Worm (Caenorhabditis elegans) whole organism, L2 larva: Measurements from ENCODE around the gene F56F11.4.
A peak's percentile ranks its signal among the peaks of the same experiment; 100 is the strongest.

Source experiments
- C34F6.9 ChIP-seq: fragments of 150-350 bp; optimal IDR thresholded peaks from 2 replicates; lab custom pipeline; 2014; ENCODE audit warnings: missing biosample characterization, missing genetic modification characterization
- F13H6.1 ChIP-seq: sonication (generic microtip); optimal IDR thresholded peaks from 2 replicates; lab custom pipeline; 2016; ENCODE audit warnings: missing genetic modification characterization, missing compliant biosample characterization
- R02D3.7 ChIP-seq: fragments of 150-350 bp; optimal IDR thresholded peaks from 2 replicates; lab custom pipeline; 2014; ENCODE audit warnings: missing biosample characterization, missing genetic modification characterization
- Y55F3AM.14 ChIP-seq: fragments of 200-800 bp; sonication (Bioruptor generic); optimal IDR thresholded peaks from 2 replicates; lab custom pipeline; 2018; ENCODE audit warnings: mild to moderate bottlenecking, missing genetic modification characterization, missing compliant biosample characterization
- ZK546.5 ChIP-seq: sonication (generic microtip); optimal IDR thresholded peaks from 2 replicates; lab custom pipeline; 2017; ENCODE audit warnings: missing biosample characterization, missing genetic modification characterization
- alr-1 ChIP-seq: fragments of 150-350 bp; optimal IDR thresholded peaks from 2 replicates; lab custom pipeline; 2014; ENCODE audit warnings: missing biosample characterization, missing genetic modification characterization
- aly-2 ChIP-seq: fragments of 150-350 bp; optimal IDR thresholded peaks from 2 replicates; lab custom pipeline; 2014; ENCODE audit warnings: missing biosample characterization, missing genetic modification characterization
- ama-1 ChIP-seq: fragments of 150-350 bp; optimal IDR thresholded peaks from 2 replicates; lab custom pipeline; 2018; ENCODE audit warnings: inconsistent platforms
- blmp-1 ChIP-seq: sonication (generic microtip); optimal IDR thresholded peaks from 2 replicates; lab custom pipeline; 2017; ENCODE audit warnings: missing genetic modification characterization, mild to moderate bottlenecking, missing compliant biosample characterization, antibody characterized with exemption, moderate library complexity; ENCODE audit not compliant: insufficient read depth
- ceh-82 ChIP-seq: fragments of 150-350 bp; optimal IDR thresholded peaks from 2 replicates; lab custom pipeline; 2014; ENCODE audit warnings: missing biosample characterization, missing genetic modification characterization
- dmd-4 ChIP-seq: sonication (generic microtip); optimal IDR thresholded peaks from 2 replicates; lab custom pipeline; 2017; ENCODE audit warnings: missing biosample characterization, missing genetic modification characterization
- egl-27 ChIP-seq: sonication (generic microtip); optimal IDR thresholded peaks from 3 replicates; lab custom pipeline; 2017; ENCODE audit warnings: missing biosample characterization, missing genetic modification reagents, missing genetic modification characterization
- elt-1 ChIP-seq: fragments of 150-350 bp; optimal IDR thresholded peaks from 2 replicates; lab custom pipeline; 2014; ENCODE audit warnings: missing biosample characterization, missing genetic modification characterization
- fos-1 ChIP-seq: fragments of 150-350 bp; optimal IDR thresholded peaks from 2 replicates; lab custom pipeline; 2014; ENCODE audit warnings: missing biosample characterization, missing genetic modification characterization
- gmeb-1 ChIP-seq: fragments of 150-350 bp; optimal IDR thresholded peaks from 2 replicates; lab custom pipeline; 2014; ENCODE audit warnings: missing biosample characterization, missing genetic modification characterization
- lin-13 ChIP-seq: fragments of 150-350 bp; optimal IDR thresholded peaks from 2 replicates; lab custom pipeline; 2014; ENCODE audit warnings: missing biosample characterization, missing genetic modification reagents, missing genetic modification characterization
- lin-39 ChIP-seq: fragments of 150-350 bp; optimal IDR thresholded peaks from 2 replicates; lab custom pipeline; 2014; ENCODE audit warnings: missing biosample characterization, missing genetic modification reagents, missing genetic modification characterization
- lsy-2 ChIP-seq, 2 experiments: fragments of 150-350 bp in 1 of 2; sonication (generic microtip) in 1 of 2; optimal IDR thresholded peaks; 2 replicates each; lab custom pipeline; 2014 to 2017; ENCODE audit warnings: missing biosample characterization in 2 of 2, missing genetic modification characterization in 2 of 2
- mdl-1 ChIP-seq, 2 experiments: fragments of 150-350 bp in 1 of 2; sonication (generic microtip) in 1 of 2; optimal IDR thresholded peaks; 2 replicates each; lab custom pipeline; 2017; ENCODE audit warnings: missing biosample characterization in 2 of 2, missing genetic modification characterization in 2 of 2
- nhr-11 ChIP-seq: fragments of 150-350 bp; optimal IDR thresholded peaks from 2 replicates; lab custom pipeline; 2014; ENCODE audit warnings: missing biosample characterization, missing genetic modification characterization
- nhr-12 ChIP-seq: fragments of 150-350 bp; optimal IDR thresholded peaks from 2 replicates; lab custom pipeline; 2014; ENCODE audit warnings: missing biosample characterization, missing genetic modification characterization
- nhr-21 ChIP-seq: fragments of 150-350 bp; optimal IDR thresholded peaks from 2 replicates; lab custom pipeline; 2014; ENCODE audit warnings: missing biosample characterization, missing genetic modification characterization
- nhr-23 ChIP-seq: fragments of 150-350 bp; optimal IDR thresholded peaks from 2 replicates; lab custom pipeline; 2014; ENCODE audit warnings: missing biosample characterization, missing genetic modification reagents, missing genetic modification characterization
- nhr-237 ChIP-seq: fragments of 150-350 bp; optimal IDR thresholded peaks from 2 replicates; lab custom pipeline; 2014; ENCODE audit warnings: missing biosample characterization, missing genetic modification characterization
- nhr-25 ChIP-seq: fragments of 150-350 bp; sonication (generic microtip); optimal IDR thresholded peaks from 3 replicates; lab custom pipeline; 2014; ENCODE audit warnings: missing biosample characterization, missing genetic modification characterization
- nhr-6 ChIP-seq: fragments of 150-350 bp; optimal IDR thresholded peaks from 2 replicates; lab custom pipeline; 2014; ENCODE audit warnings: missing biosample characterization, missing genetic modification characterization
- nhr-77 ChIP-seq: fragments of 150-350 bp; optimal IDR thresholded peaks from 2 replicates; lab custom pipeline; 2014; ENCODE audit warnings: missing biosample characterization, missing genetic modification characterization
- peb-1 ChIP-seq: fragments of 150-350 bp; optimal IDR thresholded peaks from 2 replicates; lab custom pipeline; 2014; ENCODE audit warnings: missing biosample characterization, missing genetic modification characterization
- sem-4 ChIP-seq: fragments of 150-350 bp; optimal IDR thresholded peaks from 2 replicates; lab custom pipeline; 2014; ENCODE audit warnings: missing biosample characterization, missing genetic modification reagents, missing genetic modification characterization
- skn-1 ChIP-seq: sonication (generic microtip); optimal IDR thresholded peaks from 2 replicates; lab custom pipeline; 2017; ENCODE audit warnings: missing biosample characterization, missing genetic modification characterization
- sma-3 ChIP-seq: sonication (generic microtip); optimal IDR thresholded peaks from 2 replicates; lab custom pipeline; 2016; ENCODE audit warnings: missing genetic modification reagents, missing genetic modification characterization, missing compliant biosample characterization
- snpc-4 ChIP-seq: fragments of 150-350 bp; optimal IDR thresholded peaks from 2 replicates; lab custom pipeline; 2014; ENCODE audit warnings: missing biosample characterization, missing genetic modification characterization
- unc-55 ChIP-seq: fragments of 150-350 bp; sonication (generic microtip); optimal IDR thresholded peaks from 3 replicates; lab custom pipeline; 2014; ENCODE audit warnings: missing biosample characterization, missing genetic modification reagents, missing genetic modification characterization
- unc-62 ChIP-seq: fragments of 150-350 bp; optimal IDR thresholded peaks from 2 replicates; lab custom pipeline; 2014; ENCODE audit warnings: missing biosample characterization, missing genetic modification reagents, missing genetic modification characterization
- zag-1 ChIP-seq: fragments of 150-350 bp; optimal IDR thresholded peaks from 2 replicates; lab custom pipeline; 2014; ENCODE audit warnings: missing biosample characterization, missing genetic modification characterization
- ztf-11 ChIP-seq: sonication (generic microtip); optimal IDR thresholded peaks from 2 replicates; lab custom pipeline; 2017; ENCODE audit warnings: missing biosample characterization, missing genetic modification characterization
- ztf-4 ChIP-seq: fragments of 150-350 bp; optimal IDR thresholded peaks from 2 replicates; lab custom pipeline; 2014; ENCODE audit warnings: missing biosample characterization, missing genetic modification characterization

F56F11.4 gene

DNA sequence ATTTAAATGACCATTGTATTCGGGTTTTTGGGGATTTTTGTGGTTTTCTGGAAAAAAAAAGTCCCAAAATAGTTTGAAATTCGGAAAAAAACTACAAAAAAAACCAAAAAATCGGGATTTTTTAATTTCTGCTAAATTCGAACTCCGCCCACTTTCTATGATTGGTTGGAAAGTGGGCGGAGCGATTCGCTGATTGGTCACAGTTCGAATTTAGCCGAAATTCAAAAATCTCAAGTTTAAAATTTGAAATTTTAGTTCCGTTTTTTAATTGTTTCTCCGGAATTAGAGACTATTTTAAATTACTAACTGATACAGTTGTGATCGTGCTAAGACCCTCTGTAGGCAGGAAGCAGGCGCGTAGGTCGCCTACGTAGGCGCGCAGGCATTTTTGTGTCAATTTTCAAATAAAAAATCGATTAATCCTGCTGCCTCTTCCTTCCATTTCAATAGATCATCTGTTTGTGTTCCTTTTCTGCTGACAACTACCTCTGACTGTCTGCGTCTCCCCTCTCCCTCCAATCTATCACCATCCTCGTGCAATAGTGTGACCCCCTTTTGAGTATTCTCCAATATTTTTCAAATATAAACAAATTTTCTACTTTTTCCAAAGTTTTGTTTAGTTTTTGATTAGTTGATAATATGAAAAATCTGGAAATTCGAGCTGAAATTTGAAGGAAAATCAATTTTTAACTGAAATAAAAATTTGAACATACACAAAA lies 39.7 kb upstream of the F56F11.4 start:
- TF ChIP-seq lsy-2 (tag; optimal IDR thresholded peaks at IDR 0.05; lab: Kevin White, UChicago) (peak in 1 of 2 experiments; percentile 13), peb-1 (no peak), lin-39 (no peak)

DNA sequence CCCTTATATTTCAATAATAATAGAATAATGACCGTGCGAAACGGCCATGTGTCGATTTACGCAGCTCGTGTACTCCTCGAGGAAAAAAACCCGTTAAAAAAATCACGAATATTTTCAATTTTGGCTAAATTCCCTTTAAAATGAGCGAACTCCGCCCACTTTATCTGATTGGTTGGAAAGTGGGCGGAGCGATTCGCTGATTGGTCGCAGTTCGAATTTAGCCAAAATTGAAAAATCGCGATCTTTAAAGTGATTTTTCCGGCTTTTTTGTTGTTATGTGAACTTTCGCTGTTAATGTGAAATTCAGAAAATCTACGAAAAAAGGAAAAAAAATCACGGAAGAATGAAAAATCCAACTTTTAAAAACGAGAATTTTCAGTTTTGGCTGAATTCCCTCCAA lies 38.2 kb upstream of the F56F11.4 start:
- TF ChIP-seq zag-1 (tag; lab: Kevin White, UChicago) (no peak), lin-13 (no peak), egl-27 (tag; lab: Kevin White, UChicago) (no peak), nhr-21 (no peak), elt-1 (tag; lab: Kevin White, UChicago) (no peak), alr-1 (no peak), lsy-2 (tag; optimal IDR thresholded peaks at IDR 0.05; lab: Kevin White, UChicago) (no peak), R02D3.7 (no peak), nhr-77 (tag; lab: Kevin White, UChicago) (no peak), ztf-4 (tag; lab: Kevin White, UChicago) (no peak), sma-3 (GFP tag; lab: Kevin White, UChicago) (no peak), fos-1 (no peak), snpc-4 (tag; lab: Kevin White, UChicago) (no peak)

DNA sequence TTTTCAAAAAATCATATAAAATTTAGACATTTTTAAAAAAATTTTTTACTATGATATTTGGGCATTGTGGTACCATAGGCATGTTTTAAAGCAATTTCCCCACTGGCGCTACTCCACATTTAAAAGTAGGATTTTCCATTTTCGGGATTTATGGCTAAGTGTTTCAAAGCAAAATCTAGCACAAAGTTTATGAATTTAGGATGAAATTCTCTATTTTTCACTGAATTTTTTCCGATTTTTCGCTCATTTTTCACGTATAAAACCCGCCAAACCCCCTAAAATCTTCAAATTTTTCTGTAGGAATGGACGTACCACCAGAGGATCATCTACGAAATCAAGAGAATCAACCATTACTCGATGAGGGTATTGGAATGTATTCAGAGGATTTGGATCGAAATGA lies 37.0 kb upstream of the F56F11.4 start, which contains the start of gene pipp-4P:
pipp-4P (plus strand) TSS at position 301 of the 400 bp plus-strand sequence.
- TF ChIP-seq skn-1 (tag; lab: Kevin White, UChicago) (no peak), ZK546.5 (tag; lab: Kevin White, UChicago) (no peak), unc-62 (no peak), blmp-1 (tag; lab: Kevin White, UChicago) (no peak), C34F6.9 (tag; lab: Kevin White, UChicago) (no peak), sma-3 (GFP tag; lab: Kevin White, UChicago) (no peak), nhr-25 (tag; lab: Kevin White, UChicago) (no peak), nhr-6 (tag; lab: Kevin White, UChicago) (no peak), mdl-1 (tag; optimal IDR thresholded peaks at IDR 0.05; lab: Kevin White, UChicago) (no peak), ceh-82 (tag; lab: Kevin White, UChicago) (no peak), Y55F3AM.14 (no peak), lin-13 (no peak), nhr-11 (tag; lab: Kevin White, UChicago) (no peak), R02D3.7 (no peak), ama-1 (lab: Kevin White, UChicago) (no peak), F13H6.1 (tag; lab: Kevin White, UChicago) (no peak), egl-27 (tag; lab: Kevin White, UChicago) (no peak), peb-1 (no peak)

DNA sequence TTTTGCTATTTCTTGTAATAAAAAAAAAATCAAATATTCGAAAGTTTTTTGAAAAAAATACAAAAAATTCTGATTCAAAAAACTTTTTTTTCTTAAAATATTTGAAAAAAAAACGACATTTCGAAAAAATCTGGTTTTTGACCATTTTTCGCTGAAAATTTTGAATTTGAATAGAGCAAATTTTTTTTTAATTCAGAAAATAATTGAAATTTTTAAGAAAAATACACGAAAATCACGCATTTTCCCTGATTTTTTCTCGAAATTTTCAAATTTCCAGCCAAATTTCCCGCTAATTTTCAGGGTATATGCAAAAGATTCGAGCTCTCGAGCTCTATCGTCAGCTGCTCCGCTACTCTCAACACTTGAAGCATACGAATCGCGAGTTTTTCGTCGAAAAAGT lies 29.3 kb upstream of the F56F11.4 start, which contains the start of gene Y71H2AM.1:
Y71H2AM.1 (plus strand) TSS at position 301 of the 400 bp plus-strand sequence.
- TF ChIP-seq sem-4 (tag; lab: Kevin White, UChicago) (no peak), nhr-21 (no peak), lsy-2 (tag; optimal IDR thresholded peaks at IDR 0.05; lab: Kevin White, UChicago) (no peak), aly-2 (tag; lab: Kevin White, UChicago) (no peak), ama-1 (lab: Kevin White, UChicago) (no peak), lin-39 (no peak), nhr-25 (tag; lab: Kevin White, UChicago) (no peak), elt-1 (tag; lab: Kevin White, UChicago) (no peak), alr-1 (no peak), nhr-12 (no peak), egl-27 (tag; lab: Kevin White, UChicago) (no peak), gmeb-1 (tag; lab: Kevin White, UChicago) (no peak), ZK546.5 (tag; lab: Kevin White, UChicago) (no peak), unc-55 (GFP tag; lab: Kevin White, UChicago) (no peak), dmd-4 (no peak), nhr-237 (tag; lab: Kevin White, UChicago) (no peak), ztf-11 (tag; lab: Kevin White, UChicago) (no peak), nhr-6 (tag; lab: Kevin White, UChicago) (no peak), nhr-77 (tag; lab: Kevin White, UChicago) (no peak), nhr-23 (no peak)
